Worm (Caenorhabditis elegans) whole organism, L1 larva: Measurements from ENCODE around the gene F26F4.6.

Source experiments
- C16A3.4 ChIP-seq: fragments of 150-350 bp; optimal IDR thresholded peaks from 2 replicates; lab custom pipeline; 2014; ENCODE audit warnings: missing biosample characterization, missing genetic modification characterization
- aha-1 ChIP-seq: fragments of 150-350 bp; optimal IDR thresholded peaks from 2 replicates; lab custom pipeline; 2014; ENCODE audit warnings: missing biosample characterization, missing genetic modification characterization
- alr-1 ChIP-seq: fragments of 200-800 bp; sonication (Bioruptor generic); optimal IDR thresholded peaks from 2 replicates; lab custom pipeline; 2018; ENCODE audit warnings: borderline replicate concordance, mild to moderate bottlenecking, missing genetic modification characterization, missing compliant biosample characterization
- aly-2 ChIP-seq: fragments of 150-350 bp; optimal IDR thresholded peaks from 2 replicates; lab custom pipeline; 2014; ENCODE audit warnings: missing biosample characterization, missing genetic modification characterization
- ceh-63 ChIP-seq: fragments of 200-800 bp; sonication (Bioruptor generic); optimal IDR thresholded peaks from 2 replicates; lab custom pipeline; 2018; ENCODE audit warnings: mild to moderate bottlenecking, missing genetic modification characterization, missing compliant biosample characterization
- ceh-88 ChIP-seq: fragments of 200-800 bp; sonication (Bioruptor generic); IDR thresholded peaks from 2 replicates; pipeline ENCODE4 v1.3.6; 2022; ENCODE audit warnings: missing genetic modification characterization, missing compliant biosample characterization
- ceh-90 ChIP-seq: sonication (generic microtip); optimal IDR thresholded peaks from 2 replicates; lab custom pipeline; 2016; ENCODE audit warnings: missing genetic modification characterization, missing compliant biosample characterization
- dpl-1 ChIP-seq, 3 experiments: fragments of 150-350 bp in 2 of 3; sonication (generic microtip) in 1 of 3; optimal IDR thresholded peaks; 2 replicates each; lab custom pipeline; 2014 to 2017; ENCODE audit warnings: missing biosample characterization in 3 of 3, missing genetic modification characterization in 3 of 3, missing genetic modification reagents in 3 of 3
- dsc-1 ChIP-seq: sonication (generic microtip); optimal IDR thresholded peaks from 2 replicates; lab custom pipeline; 2016; ENCODE audit warnings: mild to moderate bottlenecking, missing genetic modification characterization, missing compliant biosample characterization
- efl-1 ChIP-seq, 4 experiments: fragments of 150-350 bp; optimal IDR thresholded peaks in 3 of 4; peaks in 1 of 4; 1 replicate in 1 of 4; 2 replicates in 3 of 4; lab custom pipeline; 2014; ENCODE audit warnings: missing biosample characterization in 2 of 4, missing genetic modification characterization in 2 of 4, missing genetic modification reagents in 2 of 4
- egl-27 ChIP-seq, 2 experiments: fragments of 150-350 bp in 1 of 2; sonication (generic microtip); optimal IDR thresholded peaks; 3 replicates each; lab custom pipeline; 2017 to 2018; ENCODE audit warnings: missing biosample characterization in 2 of 2, missing genetic modification characterization in 2 of 2, missing genetic modification reagents in 2 of 2
- elt-2 ChIP-seq: sonication (generic microtip); optimal IDR thresholded peaks from 2 replicates; lab custom pipeline; 2016; ENCODE audit warnings: missing genetic modification characterization, mild to moderate bottlenecking, inconsistent platforms, missing compliant biosample characterization, missing genetic modification reagents
- ets-5 ChIP-seq: fragments of 200-800 bp; sonication (Bioruptor generic); IDR thresholded peaks from 2 replicates; pipeline ENCODE4 v1.3.6; 2022; ENCODE audit warnings: missing genetic modification characterization, missing compliant biosample characterization
- jun-1 ChIP-seq: fragments of 150-350 bp; optimal IDR thresholded peaks from 2 replicates; lab custom pipeline; 2014; ENCODE audit warnings: missing biosample characterization, missing genetic modification reagents, missing genetic modification characterization
- lin-14 ChIP-seq: fragments of 200-800 bp; sonication (Bioruptor generic); optimal IDR thresholded peaks from 2 replicates; lab custom pipeline; 2018; ENCODE audit warnings: mild to moderate bottlenecking, missing genetic modification characterization, moderate library complexity, missing compliant biosample characterization
- lin-35 ChIP-seq, 2 experiments: fragments of 150-350 bp; optimal IDR thresholded peaks; 2 replicates each; lab custom pipeline; 2014; ENCODE audit warnings: missing biosample characterization in 2 of 2, missing genetic modification characterization in 2 of 2, missing genetic modification reagents in 2 of 2
- lin-39 ChIP-seq: fragments of 150-350 bp; optimal IDR thresholded peaks from 2 replicates; lab custom pipeline; 2014; ENCODE audit warnings: missing biosample characterization, missing genetic modification reagents, missing genetic modification characterization
- lir-3 ChIP-seq: sonication (generic microtip); optimal IDR thresholded peaks from 2 replicates; lab custom pipeline; 2016; ENCODE audit warnings: mild to moderate bottlenecking, missing genetic modification characterization, moderate library complexity, missing compliant biosample characterization; ENCODE audit not compliant: poor library complexity
- nhr-12 ChIP-seq: sonication (generic microtip); optimal IDR thresholded peaks from 2 replicates; lab custom pipeline; 2017; ENCODE audit warnings: missing biosample characterization, missing genetic modification characterization
- nhr-19 ChIP-seq: fragments of 200-800 bp; sonication (Bioruptor generic); conservative IDR thresholded peaks from 2 replicates; pipeline ENCODE4 v1.3.6; 2022; ENCODE audit warnings: missing genetic modification characterization, missing compliant biosample characterization
- nhr-47 ChIP-seq: sonication (generic microtip); optimal IDR thresholded peaks from 2 replicates; lab custom pipeline; 2016; ENCODE audit warnings: mild to moderate bottlenecking, missing genetic modification characterization, moderate library complexity, missing compliant biosample characterization
- nhr-77 ChIP-seq: fragments of 150-350 bp; optimal IDR thresholded peaks from 2 replicates; lab custom pipeline; 2014; ENCODE audit warnings: missing biosample characterization, missing genetic modification characterization
- nhr-85 ChIP-seq: sonication (generic microtip); peaks from one replicate; lab custom pipeline; 2016; ENCODE audit warnings: missing genetic modification characterization, inconsistent platforms, missing compliant biosample characterization
- nhr-90 ChIP-seq: sonication (generic microtip); optimal IDR thresholded peaks from 2 replicates; lab custom pipeline; 2016; ENCODE audit warnings: mild to moderate bottlenecking, missing genetic modification characterization, missing compliant biosample characterization; ENCODE audit not compliant: poor library complexity
- pqm-1 ChIP-seq: sonication (generic microtip); optimal IDR thresholded peaks from 3 replicates; lab custom pipeline; 2017; ENCODE audit warnings: missing biosample characterization, missing genetic modification characterization
- snu-23 ChIP-seq: sonication (generic microtip); optimal IDR thresholded peaks from 2 replicates; lab custom pipeline; 2016; ENCODE audit warnings: missing genetic modification characterization, missing compliant biosample characterization
- sox-4 ChIP-seq: sonication (generic microtip); optimal IDR thresholded peaks from 2 replicates; lab custom pipeline; 2016; ENCODE audit warnings: missing genetic modification characterization, missing compliant biosample characterization
- sptf-1 ChIP-seq: fragments of 150-350 bp; optimal IDR thresholded peaks from 2 replicates; lab custom pipeline; 2014; ENCODE audit warnings: missing biosample characterization, missing genetic modification characterization
- unc-98 ChIP-seq: fragments of 200-800 bp; sonication (Bioruptor generic); IDR thresholded peaks from 2 replicates; pipeline ENCODE4 v1.3.6; 2022; ENCODE audit warnings: missing genetic modification characterization, missing compliant biosample characterization
- vab-15 ChIP-seq: sonication (generic microtip); optimal IDR thresholded peaks from 2 replicates; lab custom pipeline; 2017; ENCODE audit warnings: missing genotype, mild to moderate bottlenecking, missing genetic modification characterization, missing compliant biosample characterization
- xbp-1 ChIP-seq: sonication (generic microtip); optimal IDR thresholded peaks from 2 replicates; lab custom pipeline; 2016; ENCODE audit warnings: missing genetic modification characterization, missing compliant biosample characterization
- ztf-11 ChIP-seq, 2 experiments: sonication (generic microtip); optimal IDR thresholded peaks; 2 replicates each; lab custom pipeline; 2016 to 2017; ENCODE audit warnings: missing genetic modification characterization in 2 of 2, missing biosample characterization in 1 of 2, missing compliant biosample characterization in 1 of 2

F26F4.6 gene

ce11 chrIII:4899728-4900127 lies 6.3 kb upstream of the F26F4.6 start (continued):
- TF ChIP-seq lin-39 (tag; lab: Kevin White, UChicago): peak; percentile 93
- peak; percentile 98 for TF ChIP-seq lir-3 (tag; lab: Kevin White, UChicago)
- peak; percentile 80 for TF ChIP-seq unc-98 (GFP tag; lab: Robert Waterston, UW)
- peak; percentile 100 for TF ChIP-seq nhr-47
- peak; percentile 100 for TF ChIP-seq lin-14 (GFP tag; lab: Kevin White, UChicago)
- no peak for TF ChIP-seq alr-1
- peak; percentile 92 for TF ChIP-seq ceh-63 (GFP tag; lab: Kevin White, UChicago)
- TF ChIP-seq xbp-1 (tag; lab: Kevin White, UChicago): peak; percentile 99
- TF ChIP-seq dpl-1 (GFP tag; optimal IDR thresholded peaks at IDR 0.05; lab: Kevin White, UChicago): peak; percentile 89 to 91 (median 89)
- peak; percentile 99 for TF ChIP-seq nhr-90 (tag; lab: Kevin White, UChicago)
- no peak for TF ChIP-seq ets-5
- TF ChIP-seq egl-27 (tag; optimal IDR thresholded peaks at IDR 0.05; lab: Kevin White, UChicago): peak; percentile 83 to 96

- TF ChIP-seq aly-2 (no peak), dsc-1 (tag; lab: Kevin White, UChicago) (no peak), sox-4 (tag; lab: Kevin White, UChicago) (no peak), unc-98 (GFP tag; lab: Robert Waterston, UW) (no peak), ceh-88 (GFP tag; lab: Robert Waterston, UW) (no peak), xbp-1 (tag; lab: Kevin White, UChicago) (no peak), nhr-12 (no peak), C16A3.4 (no peak), pqm-1 (tag; lab: Kevin White, UChicago) (no peak), lin-35 (GFP tag; optimal IDR thresholded peaks at IDR 0.05; lab: Kevin White, UChicago) (peak in 1 of 2 experiments; percentile 5), efl-1 (optimal IDR thresholded peaks at IDR 0.05; lab: Kevin White, UChicago) (no peak), efl-1 (GFP tag; optimal IDR thresholded peaks at IDR 0.05 in 1 of 2; lab: Kevin White, UChicago) (peak in 1 of 2 experiments; percentile 84), nhr-85 (peak; percentile 41), vab-15 (tag; lab: Kevin White, UChicago) (no peak), snu-23 (GFP tag; lab: Kevin White, UChicago) (no peak), ztf-11 (tag; optimal IDR thresholded peaks at IDR 0.05; lab: Kevin White, UChicago) (no peak), nhr-19 (GFP tag; lab: Robert Waterston, UW) (no peak), nhr-90 (tag; lab: Kevin White, UChicago) (no peak), lin-14 (GFP tag; lab: Kevin White, UChicago) (no peak)
These were observed 5.7 kb upstream of the F26F4.6 start, which contains the start of gene nhl-2 for ce11 chrIII:4899035-4899578. nhl-2 (minus strand) TSS chrIII:4899085.

- no peak for TF ChIP-seq efl-1 (optimal IDR thresholded peaks at IDR 0.05; lab: Kevin White, UChicago)
- peak in 1 of 2 experiments; percentile 83 for TF ChIP-seq efl-1 (GFP tag; optimal IDR thresholded peaks at IDR 0.05 in 1 of 2; lab: Kevin White, UChicago)
- TF ChIP-seq aly-2: peak; percentile 33
- TF ChIP-seq dsc-1 (tag; lab: Kevin White, UChicago): no peak
These were observed 1.9 kb upstream of the F26F4.6 start for ce11 chrIII:4895313-4895712.

ce11 chrIII:4890997-4891396 lies 2.4 kb downstream of the F26F4.6 start, which contains the start of gene F26F4.5:
F26F4.5 (minus strand) TSS chrIII:4891252.
- TF ChIP-seq jun-1 (tag; lab: Kevin White, UChicago) (no peak), nhr-77 (no peak), unc-98 (GFP tag; lab: Robert Waterston, UW) (no peak), ceh-90 (no peak), nhr-47 (no peak), dsc-1 (tag; lab: Kevin White, UChicago) (no peak), dpl-1 (GFP tag; optimal IDR thresholded peaks at IDR 0.05; lab: Kevin White, UChicago) (no peak), aha-1 (tag; lab: Kevin White, UChicago) (no peak)
- TF ChIP-seq, all 84 proteins: peak for 0

- TF ChIP-seq elt-2 (tag; lab: Kevin White, UChicago) (peak; percentile 51), sptf-1 (tag; lab: Kevin White, UChicago) (no peak)
These were observed 6.1 kb downstream of the F26F4.6 start, which contains the start of gene clec-6 for ce11 chrIII:4887291-4887690. clec-6 (minus strand) TSS chrIII:4887444.
